Worm (Caenorhabditis elegans): ENCODE results near the gene F20C5.6.
A peak's percentile ranks its signal among the peaks of the same experiment; 100 is the strongest.

Gene F20C5.6

DNA sequence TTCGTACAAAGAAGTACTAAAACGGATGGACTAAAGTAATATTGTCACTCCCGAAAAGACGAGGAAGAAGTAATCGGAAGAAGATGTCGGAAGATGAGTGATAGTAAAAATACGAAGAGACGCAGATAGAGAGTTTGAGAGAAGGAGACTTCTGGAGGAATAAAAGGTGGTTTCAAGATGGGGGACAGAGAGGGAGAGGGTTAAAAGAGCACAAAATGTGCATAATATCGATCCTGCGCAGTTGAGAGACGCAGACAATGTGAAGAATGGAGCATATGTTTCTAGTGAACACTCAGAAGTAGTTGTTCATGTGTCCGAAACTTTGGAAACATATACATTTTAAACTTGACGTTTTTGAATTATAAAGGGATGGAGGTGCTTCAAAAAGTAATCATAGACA lies 10.5 kb downstream of the F20C5.6 start:
- TF ChIP-seq tra-4 (tag; optimal IDR thresholded peaks at IDR 0.05) (no peak), F13C5.2 (tag; optimal IDR thresholded peaks at IDR 0.05) (peak; percentile 9)

DNA sequence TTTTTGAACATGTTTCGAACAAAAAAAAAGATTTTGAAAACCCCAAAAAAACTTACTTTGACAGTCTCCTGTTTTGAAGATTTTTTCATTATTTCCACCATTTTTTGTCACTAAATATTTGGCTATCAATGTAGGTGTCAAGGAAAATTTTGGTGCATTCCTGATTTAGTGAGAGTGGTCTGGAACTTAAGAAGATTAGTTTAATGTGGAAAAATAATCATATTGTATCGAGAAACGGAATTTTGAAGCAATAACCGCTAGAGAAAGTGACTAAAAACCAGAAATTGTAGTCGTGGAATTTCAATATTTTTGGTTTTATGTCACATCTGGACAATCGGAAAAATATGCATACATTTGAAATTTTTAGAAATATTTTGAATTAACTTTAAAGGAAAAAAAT lies 11.1 kb downstream of the F20C5.6 start, which contains the start of the genes F20C5.11 and klp-11:
F20C5.11 (minus strand) TSS at position 101 of the 400 bp plus-strand sequence.
klp-11 (minus strand) TSS at position 171 of the 400 bp plus-strand sequence.
- TF ChIP-seq tbx-11 (GFP tag; IDR thresholded peaks at IDR 0.05) (no peak), tra-4 (tag; optimal IDR thresholded peaks at IDR 0.05) (no peak), ama-1 (optimal IDR thresholded peaks at IDR 0.05) (no peak), scrt-1 (GFP tag; IDR thresholded peaks at IDR 0.05) (no peak), hmbx-1 (tag; optimal IDR thresholded peaks at IDR 0.05) (no peak), ceh-13 (GFP tag; optimal IDR thresholded peaks at IDR 0.05) (no peak)

DNA sequence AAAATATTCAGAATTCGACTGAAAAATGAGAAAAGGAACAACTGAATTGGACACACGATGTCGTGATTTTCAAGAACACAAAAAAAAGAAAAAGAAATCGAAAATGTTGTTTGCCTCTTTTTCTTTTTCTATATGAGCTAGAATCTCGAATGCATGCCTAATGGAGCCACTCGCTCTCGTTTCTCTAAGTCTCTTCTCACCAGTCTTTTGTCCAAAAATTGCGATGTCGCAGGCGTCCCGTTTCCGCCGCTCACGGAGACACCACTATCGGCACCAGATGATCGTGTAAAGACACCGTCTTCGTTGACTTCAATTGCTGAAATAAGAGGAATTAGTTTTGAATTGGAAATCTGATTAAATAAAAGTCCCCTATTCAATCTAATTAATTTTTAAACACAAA lies 14.4 kb downstream of the F20C5.6 start:
- TF ChIP-seq hnd-1 (tag; optimal IDR thresholded peaks at IDR 0.05) (no peak), B0310.2 (tag; optimal IDR thresholded peaks at IDR 0.05) (no peak), ets-7 (tag; optimal IDR thresholded peaks at IDR 0.05) (no peak), sea-1 (GFP tag; conservative IDR thresholded peaks at IDR 0.05) (no peak), hmbx-1 (tag; optimal IDR thresholded peaks at IDR 0.05) (no peak), tra-4 (tag; optimal IDR thresholded peaks at IDR 0.05) (no peak), flt-1 (GFP tag; IDR thresholded peaks at IDR 0.05) (no peak), tbx-37 (GFP tag; conservative IDR thresholded peaks at IDR 0.05) (no peak), F13C5.2 (tag; optimal IDR thresholded peaks at IDR 0.05) (no peak), pes-1 (GFP tag; IDR thresholded peaks at IDR 0.05) (no peak), scrt-1 (GFP tag; IDR thresholded peaks at IDR 0.05) (no peak), ceh-13 (GFP tag; optimal IDR thresholded peaks at IDR 0.05) (no peak), aly-1 (tag; optimal IDR thresholded peaks at IDR 0.05) (no peak), hmg-4 (GFP tag; optimal IDR thresholded peaks at IDR 0.05) (no peak), tbx-11 (GFP tag; IDR thresholded peaks at IDR 0.05) (no peak), ceh-36 (tag; optimal IDR thresholded peaks at IDR 0.05) (no peak), ama-1 (optimal IDR thresholded peaks at IDR 0.05) (no peak)

DNA sequence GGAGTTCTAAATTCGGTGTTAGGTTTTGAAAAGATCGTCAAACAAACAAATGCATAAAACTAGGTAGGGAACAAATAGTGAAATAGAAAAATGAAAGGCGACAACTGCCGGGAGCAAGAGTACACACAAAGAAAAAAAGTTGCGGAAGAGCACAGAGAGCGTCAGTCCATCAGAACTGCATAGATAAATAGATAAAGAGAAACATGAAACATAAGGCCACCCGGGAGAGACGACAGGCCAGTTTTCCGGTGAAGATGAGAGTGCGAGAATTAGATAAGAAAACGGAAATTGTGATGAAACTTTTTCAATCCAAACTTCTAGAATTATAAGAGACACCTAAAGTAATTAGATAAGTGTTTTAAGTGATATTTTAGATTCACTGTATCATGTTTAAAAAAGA lies 15.3 kb downstream of the F20C5.6 start:
- TF ChIP-seq ets-7 (tag; optimal IDR thresholded peaks at IDR 0.05) (no peak), tbx-37 (GFP tag; conservative IDR thresholded peaks at IDR 0.05) (no peak), flt-1 (GFP tag; IDR thresholded peaks at IDR 0.05) (no peak), F13C5.2 (tag; optimal IDR thresholded peaks at IDR 0.05) (no peak), hmg-4 (GFP tag; optimal IDR thresholded peaks at IDR 0.05) (no peak), ceh-13 (GFP tag; optimal IDR thresholded peaks at IDR 0.05) (no peak), pes-1 (GFP tag; IDR thresholded peaks at IDR 0.05) (no peak), sea-1 (GFP tag; conservative IDR thresholded peaks at IDR 0.05) (no peak), scrt-1 (GFP tag; IDR thresholded peaks at IDR 0.05) (no peak), aly-1 (tag; optimal IDR thresholded peaks at IDR 0.05) (no peak), hmbx-1 (tag; optimal IDR thresholded peaks at IDR 0.05) (no peak), hnd-1 (tag; optimal IDR thresholded peaks at IDR 0.05) (no peak), tbx-11 (GFP tag; IDR thresholded peaks at IDR 0.05) (no peak), B0310.2 (tag; optimal IDR thresholded peaks at IDR 0.05) (no peak), ama-1 (optimal IDR thresholded peaks at IDR 0.05) (no peak), ceh-36 (tag; optimal IDR thresholded peaks at IDR 0.05) (no peak), tra-4 (tag; optimal IDR thresholded peaks at IDR 0.05) (no peak)

DNA sequence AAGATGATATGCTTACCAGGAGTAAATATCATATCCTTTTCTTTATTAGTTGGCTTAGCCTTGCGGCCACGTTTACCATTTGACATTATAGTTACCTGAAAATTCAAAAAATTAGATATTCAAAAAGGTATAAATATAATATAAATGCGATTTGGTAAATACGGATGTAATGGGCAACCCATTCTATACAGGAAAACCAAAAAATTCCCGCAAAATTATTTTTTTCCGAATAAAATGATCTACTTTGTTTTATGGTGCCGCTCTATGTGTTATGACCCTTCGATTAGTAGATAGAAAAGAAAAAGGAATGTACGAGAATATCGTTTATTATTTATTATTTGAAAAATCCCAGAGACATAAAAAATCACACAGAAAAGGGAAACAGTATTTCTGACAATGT lies 18.3 kb downstream of the F20C5.6 start, which contains the start of gene elli-1:
elli-1 (minus strand) TSS at position 101 of the 400 bp plus-strand sequence.
- TF ChIP-seq scrt-1 (GFP tag; IDR thresholded peaks at IDR 0.05) (no peak), ama-1 (optimal IDR thresholded peaks at IDR 0.05) (no peak), hmbx-1 (tag; optimal IDR thresholded peaks at IDR 0.05) (no peak), hnd-1 (tag; optimal IDR thresholded peaks at IDR 0.05) (no peak), sea-1 (GFP tag; conservative IDR thresholded peaks at IDR 0.05) (no peak), ets-7 (tag; optimal IDR thresholded peaks at IDR 0.05) (no peak), pes-1 (GFP tag; IDR thresholded peaks at IDR 0.05) (no peak), ceh-13 (GFP tag; optimal IDR thresholded peaks at IDR 0.05) (no peak), B0310.2 (tag; optimal IDR thresholded peaks at IDR 0.05) (no peak), F13C5.2 (tag; optimal IDR thresholded peaks at IDR 0.05) (no peak), tra-4 (tag; optimal IDR thresholded peaks at IDR 0.05) (no peak), tbx-11 (GFP tag; IDR thresholded peaks at IDR 0.05) (no peak), tbx-37 (GFP tag; conservative IDR thresholded peaks at IDR 0.05) (no peak), ceh-36 (tag; optimal IDR thresholded peaks at IDR 0.05) (no peak), aly-1 (tag; optimal IDR thresholded peaks at IDR 0.05) (no peak), flt-1 (GFP tag; IDR thresholded peaks at IDR 0.05) (no peak)

DNA sequence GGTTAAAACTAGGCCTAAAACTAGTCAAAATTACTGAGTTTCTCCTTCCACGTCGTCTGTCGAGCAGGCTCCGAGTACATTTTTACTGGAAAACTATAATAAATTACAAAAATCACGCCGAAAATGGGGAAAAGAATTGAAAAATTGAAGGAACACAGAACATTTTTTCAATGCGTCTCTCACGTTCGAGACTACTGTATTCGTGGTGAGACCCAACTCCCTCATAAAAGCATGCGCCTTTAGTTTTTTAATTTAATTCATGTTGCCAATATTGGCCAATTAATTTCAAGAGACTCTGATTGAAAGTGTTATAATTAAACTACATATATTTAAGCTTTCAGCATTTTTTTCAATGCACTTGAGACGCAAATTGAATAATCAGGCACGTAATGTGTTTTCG lies 18.9 kb downstream of the F20C5.6 start:
- TF ChIP-seq aly-1 (tag; optimal IDR thresholded peaks at IDR 0.05): no peak
- TF ChIP-seq pes-1 (GFP tag; IDR thresholded peaks at IDR 0.05): no peak
- TF ChIP-seq hmbx-1 (tag; optimal IDR thresholded peaks at IDR 0.05): no peak
- no peak for TF ChIP-seq tbx-11 (GFP tag; IDR thresholded peaks at IDR 0.05)
- no peak for TF ChIP-seq B0310.2 (tag; optimal IDR thresholded peaks at IDR 0.05)
- no peak for TF ChIP-seq ama-1 (optimal IDR thresholded peaks at IDR 0.05)
- no peak for TF ChIP-seq hmg-4 (GFP tag; optimal IDR thresholded peaks at IDR 0.05)
- TF ChIP-seq hnd-1 (tag; optimal IDR thresholded peaks at IDR 0.05): no peak
- TF ChIP-seq tbx-37 (GFP tag; conservative IDR thresholded peaks at IDR 0.05): no peak
- TF ChIP-seq scrt-1 (GFP tag; IDR thresholded peaks at IDR 0.05): no peak
- no peak for TF ChIP-seq ets-7 (tag; optimal IDR thresholded peaks at IDR 0.05)
- no peak for TF ChIP-seq flt-1 (GFP tag; IDR thresholded peaks at IDR 0.05)
- TF ChIP-seq sea-1 (GFP tag; conservative IDR thresholded peaks at IDR 0.05): no peak
- no peak for TF ChIP-seq ceh-13 (GFP tag; optimal IDR thresholded peaks at IDR 0.05)
- TF ChIP-seq F13C5.2 (tag; optimal IDR thresholded peaks at IDR 0.05): no peak
- no peak for TF ChIP-seq tra-4 (tag; optimal IDR thresholded peaks at IDR 0.05)

DNA sequence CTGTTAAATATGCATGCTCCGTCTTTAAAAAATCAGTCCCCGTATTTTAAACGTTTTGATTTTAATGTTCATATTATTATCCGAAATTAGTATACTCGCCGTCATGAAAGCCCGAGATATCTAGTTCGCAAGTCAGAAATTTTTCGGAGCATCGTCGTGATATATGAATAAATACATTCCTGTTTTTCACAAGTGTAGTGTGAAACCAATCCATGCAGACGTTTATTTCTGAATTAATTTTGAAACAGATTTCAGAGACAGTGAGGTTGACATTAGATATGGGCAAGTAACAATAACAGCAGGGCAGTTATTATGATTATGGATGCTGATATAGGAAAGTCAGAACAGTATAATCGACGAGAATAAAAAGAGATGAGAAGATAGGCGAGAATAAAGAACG lies 20.5 kb downstream of the F20C5.6 start:
- TF ChIP-seq ets-7 (tag; optimal IDR thresholded peaks at IDR 0.05) (no peak), F13C5.2 (tag; optimal IDR thresholded peaks at IDR 0.05) (no peak), aly-1 (tag; optimal IDR thresholded peaks at IDR 0.05) (no peak), ama-1 (optimal IDR thresholded peaks at IDR 0.05) (no peak), flt-1 (GFP tag; IDR thresholded peaks at IDR 0.05) (no peak), hnd-1 (tag; optimal IDR thresholded peaks at IDR 0.05) (no peak), ceh-13 (GFP tag; optimal IDR thresholded peaks at IDR 0.05) (no peak), tra-4 (tag; optimal IDR thresholded peaks at IDR 0.05) (no peak), hmbx-1 (tag; optimal IDR thresholded peaks at IDR 0.05) (no peak), pes-1 (GFP tag; IDR thresholded peaks at IDR 0.05) (no peak), scrt-1 (GFP tag; IDR thresholded peaks at IDR 0.05) (no peak), ceh-36 (tag; optimal IDR thresholded peaks at IDR 0.05) (no peak), B0310.2 (tag; optimal IDR thresholded peaks at IDR 0.05) (no peak), tbx-37 (GFP tag; conservative IDR thresholded peaks at IDR 0.05) (no peak), tbx-11 (GFP tag; IDR thresholded peaks at IDR 0.05) (no peak), sea-1 (GFP tag; conservative IDR thresholded peaks at IDR 0.05) (no peak)
